Worm (Caenorhabditis elegans): ENCODE results near the gene C39B10.1.
A peak's percentile ranks its signal among the peaks of the same experiment; 100 is the strongest.

The C39B10.1 gene

DNA sequence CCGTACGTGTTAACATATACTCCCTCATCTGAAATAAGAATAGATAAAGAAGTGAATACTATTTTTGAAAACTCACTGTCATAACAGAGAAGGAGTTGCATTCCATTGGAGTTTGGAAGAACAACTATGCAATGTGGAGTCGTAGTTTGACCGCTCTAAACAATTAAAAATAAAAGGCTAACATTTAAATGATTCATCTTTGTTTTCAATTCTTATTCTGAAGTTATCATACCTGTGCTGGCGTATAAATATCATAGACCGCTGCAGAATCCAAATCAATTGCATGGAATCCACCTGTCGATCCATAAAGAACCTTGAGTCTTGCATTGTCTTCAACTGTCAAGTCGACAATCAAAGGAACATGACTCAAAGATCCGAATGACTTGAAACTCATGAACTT, 40.7 kb downstream of the C39B10.1 start:
- TF ChIP-seq ceh-28 (tag; optimal IDR thresholded peaks at IDR 0.05) (no peak), egl-5 (tag; optimal IDR thresholded peaks at IDR 0.05) (no peak), elt-1 (tag; optimal IDR thresholded peaks at IDR 0.05) (no peak), unc-39 (tag; optimal IDR thresholded peaks at IDR 0.05) (no peak), pqm-1 (tag; optimal IDR thresholded peaks at IDR 0.05) (no peak), aly-2 (tag; optimal IDR thresholded peaks at IDR 0.05) (no peak), egl-27 (tag; optimal IDR thresholded peaks at IDR 0.05) (no peak), sea-2 (GFP tag; optimal IDR thresholded peaks at IDR 0.05) (no peak), hmg-11 (tag; optimal IDR thresholded peaks at IDR 0.05) (no peak), unc-62 (GFP tag; optimal IDR thresholded peaks at IDR 0.05) (no peak), elt-2 (tag; optimal IDR thresholded peaks at IDR 0.05) (no peak), nhr-28 (tag; optimal IDR thresholded peaks at IDR 0.05) (no peak), nhr-11 (tag; optimal IDR thresholded peaks at IDR 0.05) (no peak), lsy-12 (tag; optimal IDR thresholded peaks at IDR 0.05) (no peak)

ce11 chrX:10419743-10420142, 43.7 kb downstream of the C39B10.1 start, which contains the start of gene cdk-11.2:
Gene cdk-11.2 (minus strand): TSS chrX:10419765.
- no peak for TF ChIP-seq ceh-82 (tag; optimal IDR thresholded peaks at IDR 0.05)
- peak; percentile 44 for TF ChIP-seq lin-15B (tag; optimal IDR thresholded peaks at IDR 0.05)
- TF ChIP-seq mdl-1 (tag; optimal IDR thresholded peaks at IDR 0.05) = no peak
- TF ChIP-seq lsy-12 (tag; optimal IDR thresholded peaks at IDR 0.05) = no peak
- TF ChIP-seq pha-4 (tag; optimal IDR thresholded peaks at IDR 0.05) = peak; percentile 78
- TF ChIP-seq R02D3.7 (tag; optimal IDR thresholded peaks at IDR 0.05) = peak; percentile 13
- peak; percentile 35 for TF ChIP-seq skn-1 (tag; optimal IDR thresholded peaks at IDR 0.05)
- TF ChIP-seq nhr-12 (tag; optimal IDR thresholded peaks at IDR 0.05) = no peak
- TF ChIP-seq ceh-9 (tag; optimal IDR thresholded peaks at IDR 0.05) = no peak
- TF ChIP-seq egl-27 (tag; optimal IDR thresholded peaks at IDR 0.05) = no peak
- TF ChIP-seq zag-1 (tag; optimal IDR thresholded peaks at IDR 0.05) = no peak
- TF ChIP-seq snpc-4 (tag; optimal IDR thresholded peaks at IDR 0.05) = peak; percentile 76
- TF ChIP-seq pqm-1 (tag; optimal IDR thresholded peaks at IDR 0.05) = peak; percentile 6
- TF ChIP-seq fkh-2 (tag; optimal IDR thresholded peaks at IDR 0.05) = no peak
- TF ChIP-seq egl-5 (tag; optimal IDR thresholded peaks at IDR 0.05) = peak; percentile 57
- peak; percentile 89 for TF ChIP-seq nhr-25 (tag; optimal IDR thresholded peaks at IDR 0.05)
- TF ChIP-seq nhr-76 (tag; optimal IDR thresholded peaks at IDR 0.05) = no peak
- no peak for TF ChIP-seq mml-1 (tag; optimal IDR thresholded peaks at IDR 0.05)
- peak; percentile 43 for TF ChIP-seq sea-2 (GFP tag; optimal IDR thresholded peaks at IDR 0.05)
- peak; percentile 47 for TF ChIP-seq elt-2 (tag; optimal IDR thresholded peaks at IDR 0.05)
- peak; percentile 85 for TF ChIP-seq nhr-23 (tag; optimal IDR thresholded peaks at IDR 0.05)
- TF ChIP-seq ama-1 (optimal IDR thresholded peaks at IDR 0.05) = no peak
- no peak for TF ChIP-seq nhr-237 (tag; optimal IDR thresholded peaks at IDR 0.05)
- TF ChIP-seq hmg-11 (tag; optimal IDR thresholded peaks at IDR 0.05) = peak; percentile 72
- TF ChIP-seq tbx-2 (tag; optimal IDR thresholded peaks at IDR 0.05) = no peak
- TF ChIP-seq eor-1 (tag; optimal IDR thresholded peaks at IDR 0.05) = no peak
- TF ChIP-seq jun-1 (tag; optimal IDR thresholded peaks at IDR 0.05) = peak; percentile 29
- TF ChIP-seq nfya-1 (tag; optimal IDR thresholded peaks at IDR 0.05; ENCODE audit: insufficient read depth) = peak; percentile 80
- no peak for TF ChIP-seq aly-2 (tag; optimal IDR thresholded peaks at IDR 0.05)

ce11 chrX:10412425-10412824, 51.0 kb downstream of the C39B10.1 start, which contains the start of gene acr-8:
Gene acr-8 (plus strand): TSS chrX:10412725.
- TF ChIP-seq nhr-43 (tag; optimal IDR thresholded peaks at IDR 0.05; ENCODE audit: poor library complexity, severe bottlenecking) (no peak), hmg-11 (tag; optimal IDR thresholded peaks at IDR 0.05) (no peak), pqm-1 (tag; optimal IDR thresholded peaks at IDR 0.05) (no peak), unc-39 (tag; optimal IDR thresholded peaks at IDR 0.05) (no peak), ama-1 (optimal IDR thresholded peaks at IDR 0.05) (no peak), nhr-23 (tag; optimal IDR thresholded peaks at IDR 0.05) (no peak), nhr-67 (tag; optimal IDR thresholded peaks at IDR 0.05) (no peak), ceh-28 (tag; optimal IDR thresholded peaks at IDR 0.05) (no peak), ceh-9 (tag; optimal IDR thresholded peaks at IDR 0.05) (no peak), jun-1 (tag; optimal IDR thresholded peaks at IDR 0.05) (no peak), zag-1 (tag; optimal IDR thresholded peaks at IDR 0.05) (no peak), nhr-25 (tag; optimal IDR thresholded peaks at IDR 0.05) (no peak), egl-5 (tag; optimal IDR thresholded peaks at IDR 0.05) (no peak), skn-1 (tag; optimal IDR thresholded peaks at IDR 0.05) (no peak), nhr-76 (tag; optimal IDR thresholded peaks at IDR 0.05) (no peak), nhr-28 (tag; optimal IDR thresholded peaks at IDR 0.05) (no peak), fos-1 (tag; optimal IDR thresholded peaks at IDR 0.05) (no peak)
